Fruit fly (Drosophila melanogaster) whole organism, embryonic: Measurements from ENCODE around the gene CG13850.
A peak's percentile ranks its signal among the peaks of the same experiment; 100 is the strongest.

ENCODE experiments used
- Bteb2 ChIP-seq: fragments of 200-800 bp; sonication (Bioruptor generic); optimal IDR thresholded peaks from 2 replicates; lab custom pipeline; 2016; ENCODE audit warnings: missing biosample characterization, missing genetic modification characterization
- CG10959 ChIP-seq: fragments of 200-800 bp; sonication (Bioruptor generic); IDR thresholded peaks from 2 replicates; pipeline ENCODE4 v1.3.6; 2022; ENCODE audit warnings: missing biosample characterization, missing genetic modification characterization
- CG11093 ChIP-seq: fragments of 200-800 bp; sonication (Bioruptor generic); IDR thresholded peaks from 3 replicates; pipeline ENCODE4 v1.3.6; 2022; ENCODE audit warnings: missing biosample characterization, missing genetic modification characterization
- CG11456 ChIP-seq: fragments of 200-800 bp; sonication (Bioruptor generic); IDR thresholded peaks from 3 replicates; pipeline ENCODE4 v1.3.6; 2022; ENCODE audit warnings: missing biosample characterization, missing genetic modification characterization
- CG13775 ChIP-seq: fragments of 200-800 bp; sonication (Bioruptor generic); optimal IDR thresholded peaks from 3 replicates; lab custom pipeline; 2017; ENCODE audit warnings: missing biosample characterization, mild to moderate bottlenecking, missing genetic modification characterization
- CG14667 ChIP-seq: fragments of 200-800 bp; sonication (Bioruptor generic); IDR thresholded peaks from 2 replicates; pipeline ENCODE4 v1.3.6; 2022; ENCODE audit warnings: missing biosample characterization, missing genetic modification characterization
- CG1529 ChIP-seq: fragments of 200-800 bp; sonication (Bioruptor generic); optimal IDR thresholded peaks from 3 replicates; lab custom pipeline; 2018; ENCODE audit warnings: missing biosample characterization, missing genetic modification characterization
- CG15696 ChIP-seq: fragments of 200-800 bp; sonication (Bioruptor generic); optimal IDR thresholded peaks from 2 replicates; lab custom pipeline; 2019; ENCODE audit warnings: missing biosample characterization, mild to moderate bottlenecking, missing genetic modification characterization, moderate library complexity
- CG17328 ChIP-seq: fragments of 200-800 bp; sonication (Bioruptor generic); IDR thresholded peaks from 2 replicates; pipeline ENCODE4 v1.3.6; 2022; ENCODE audit warnings: missing biosample characterization, missing genetic modification characterization
- CG18011 ChIP-seq: fragments of 200-800 bp; sonication (Bioruptor generic); optimal IDR thresholded peaks from 2 replicates; lab custom pipeline; 2017; ENCODE audit warnings: missing biosample characterization, missing genetic modification characterization, mild to moderate bottlenecking, moderate library complexity, missing genotype
- CG18764 ChIP-seq: fragments of 200-800 bp; sonication (Bioruptor generic); optimal IDR thresholded peaks from 3 replicates; lab custom pipeline; 2016; ENCODE audit warnings: missing biosample characterization, missing genetic modification characterization
- CG2120 ChIP-seq: fragments of 200-800 bp; sonication (Bioruptor generic); optimal IDR thresholded peaks from 3 replicates; lab custom pipeline; 2016; ENCODE audit warnings: missing biosample characterization, missing genetic modification characterization
- CG2678 ChIP-seq: fragments of 200-800 bp; sonication (Bioruptor generic); optimal IDR thresholded peaks from 3 replicates; lab custom pipeline; 2019; ENCODE audit warnings: missing biosample characterization, mild to moderate bottlenecking, missing genetic modification characterization, moderate library complexity
- CG2712 ChIP-seq: fragments of 200-800 bp; optimal IDR thresholded peaks from 3 replicates; lab custom pipeline; 2019; ENCODE audit warnings: missing biosample characterization, mild to moderate bottlenecking, missing genetic modification characterization, moderate library complexity
- CG2889 ChIP-seq: fragments of 200-800 bp; sonication (Bioruptor generic); IDR thresholded peaks from 3 replicates; pipeline ENCODE4 v1.3.6; 2022; ENCODE audit warnings: missing biosample characterization, missing genetic modification characterization
- CG31388 ChIP-seq: fragments of 200-800 bp; sonication (Bioruptor generic); optimal IDR thresholded peaks from 2 replicates; lab custom pipeline; 2016; ENCODE audit warnings: missing biosample characterization, missing genetic modification characterization
- CG3281 ChIP-seq: fragments of 200-800 bp; sonication (Bioruptor generic); optimal IDR thresholded peaks from 3 replicates; lab custom pipeline; 2017; ENCODE audit warnings: missing biosample characterization, mild to moderate bottlenecking, missing genetic modification characterization
- CG33213 ChIP-seq: fragments of 200-800 bp; sonication (Bioruptor generic); optimal IDR thresholded peaks from 3 replicates; lab custom pipeline; 2016; ENCODE audit warnings: missing biosample characterization, missing genetic modification characterization
- CG3407 ChIP-seq: fragments of 200-800 bp; sonication (Bioruptor generic); optimal IDR thresholded peaks from 2 replicates; lab custom pipeline; 2018; ENCODE audit warnings: missing biosample characterization, mild to moderate bottlenecking, missing genetic modification characterization
- CG6689 ChIP-seq: fragments of 200-800 bp; sonication (Bioruptor generic); IDR thresholded peaks from 2 replicates; pipeline ENCODE4 v1.3.6; 2022; ENCODE audit warnings: missing biosample characterization, missing genetic modification characterization
- CG6813 ChIP-seq: fragments of 200-800 bp; sonication (Bioruptor generic); optimal IDR thresholded peaks from 2 replicates; lab custom pipeline; 2017; ENCODE audit warnings: missing biosample characterization, missing genetic modification characterization, mild to moderate bottlenecking, moderate library complexity, missing genetic modification reagents
- CG7357 ChIP-seq: fragments of 200-800 bp; sonication (Bioruptor generic); IDR thresholded peaks from 3 replicates; pipeline ENCODE4 v1.3.6; 2022; ENCODE audit warnings: missing biosample characterization, missing genetic modification characterization
- CG8944 ChIP-seq: fragments of 200-800 bp; sonication (Bioruptor generic); optimal IDR thresholded peaks from 3 replicates; lab custom pipeline; 2016; ENCODE audit warnings: missing biosample characterization, missing genetic modification characterization
- CkIIα-i1 ChIP-seq: fragments of 200-800 bp; sonication (Bioruptor generic); IDR thresholded peaks from 2 replicates; pipeline ENCODE4 v1.3.6; 2022; ENCODE audit warnings: missing biosample characterization, missing genetic modification characterization
- Fer1 ChIP-seq: fragments of 200-800 bp; sonication (Bioruptor generic); optimal IDR thresholded peaks from 2 replicates; lab custom pipeline; 2017; ENCODE audit warnings: missing biosample characterization, mild to moderate bottlenecking, missing genetic modification characterization
- H2.0 ChIP-seq: fragments of 200-800 bp; sonication (Bioruptor generic); IDR thresholded peaks from 2 replicates; pipeline ENCODE4 v1.3.6; 2022; ENCODE audit warnings: missing biosample characterization, missing genetic modification characterization
- Lim3 ChIP-seq: fragments of 200-800 bp; sonication (Bioruptor generic); IDR thresholded peaks from 2 replicates; pipeline ENCODE4 v1.3.6; 2022; ENCODE audit warnings: missing biosample characterization, missing genetic modification characterization
- Meics ChIP-seq: fragments of 200-800 bp; sonication (Bioruptor generic); optimal IDR thresholded peaks from 2 replicates; lab custom pipeline; 2017; ENCODE audit warnings: missing biosample characterization, mild to moderate bottlenecking, missing genetic modification characterization
- Oaz ChIP-seq: fragments of 200-800 bp; sonication (Bioruptor generic); IDR thresholded peaks from 2 replicates; pipeline ENCODE4 v1.3.6; 2022; ENCODE audit warnings: missing biosample characterization, missing genetic modification characterization
- Opbp ChIP-seq: fragments of 200-800 bp; sonication (Bioruptor generic); IDR thresholded peaks from 3 replicates; pipeline ENCODE4 v1.3.6; 2022; ENCODE audit warnings: missing biosample characterization, missing genetic modification characterization; ENCODE audit not compliant: partially characterized antibody
- Sry-β ChIP-seq: fragments of 200-800 bp; sonication (Bioruptor generic); optimal IDR thresholded peaks from 2 replicates; lab custom pipeline; 2018; ENCODE audit warnings: missing biosample characterization, mild to moderate bottlenecking, missing genetic modification characterization, moderate library complexity
- Vsx1 ChIP-seq: fragments of 200-800 bp; sonication (Bioruptor generic); optimal IDR thresholded peaks from 2 replicates; lab custom pipeline; 2017; ENCODE audit warnings: missing biosample characterization, mild to moderate bottlenecking, missing genetic modification characterization, missing genetic modification reagents
- Xbp1 ChIP-seq: fragments of 200-800 bp; sonication (Bioruptor generic); optimal IDR thresholded peaks from 3 replicates; lab custom pipeline; 2016; ENCODE audit warnings: missing biosample characterization, mild to moderate bottlenecking, missing genetic modification characterization
- ab ChIP-seq: fragments of 200-800 bp; sonication (Bioruptor generic); optimal IDR thresholded peaks from 2 replicates; lab custom pipeline; 2016; ENCODE audit warnings: missing biosample characterization, missing genetic modification characterization
- aop ChIP-seq: fragments of 200-800 bp; sonication (Bioruptor generic); IDR thresholded peaks from 2 replicates; pipeline ENCODE4 v1.3.6; 2022; ENCODE audit warnings: missing biosample characterization, missing genetic modification characterization
- az2 ChIP-seq: fragments of 200-800 bp; sonication (Bioruptor generic); optimal IDR thresholded peaks from 3 replicates; lab custom pipeline; 2016; ENCODE audit warnings: missing biosample characterization, missing genetic modification characterization
- bcd ChIP-seq: fragments of 200-800 bp; sonication (Bioruptor generic); optimal IDR thresholded peaks from 2 replicates; lab custom pipeline; 2017; ENCODE audit warnings: missing biosample characterization, mild to moderate bottlenecking, missing genetic modification characterization
- bsh ChIP-seq, 2 experiments: fragments of 200-800 bp; sonication (Bioruptor generic); optimal IDR thresholded peaks; 2 replicates each; lab custom pipeline; 2017 to 2018; ENCODE audit warnings: mild to moderate bottlenecking in 2 of 2, missing biosample characterization in 2 of 2, missing genetic modification characterization in 2 of 2, moderate library complexity in 1 of 2
- esg ChIP-seq: fragments of 200-800 bp; sonication (Bioruptor generic); conservative IDR thresholded peaks from 2 replicates; pipeline ENCODE4 v1.3.6; 2022; ENCODE audit warnings: missing biosample characterization, missing genetic modification characterization
- gce ChIP-seq: fragments of 200-800 bp; sonication (Bioruptor generic); IDR thresholded peaks from 3 replicates; pipeline ENCODE4 v1.3.6; 2022; ENCODE audit warnings: missing biosample characterization, missing genetic modification characterization
- gcm ChIP-seq: fragments of 200-800 bp; sonication (Bioruptor generic); optimal IDR thresholded peaks from 2 replicates; lab custom pipeline; 2019; ENCODE audit warnings: missing biosample characterization, mild to moderate bottlenecking, missing genetic modification characterization, moderate library complexity
- grau ChIP-seq: fragments of 200-800 bp; optimal IDR thresholded peaks from 3 replicates; lab custom pipeline; 2019; ENCODE audit warnings: missing biosample characterization, mild to moderate bottlenecking, missing genetic modification characterization, moderate library complexity
- grn ChIP-seq: fragments of 200-800 bp; sonication (Bioruptor generic); optimal IDR thresholded peaks from 3 replicates; lab custom pipeline; 2017; ENCODE audit warnings: missing biosample characterization, missing genetic modification characterization
- gsb ChIP-seq: fragments of 200-800 bp; sonication (Bioruptor generic); IDR thresholded peaks from 2 replicates; pipeline ENCODE4 v1.3.6; 2022; ENCODE audit warnings: missing biosample characterization, missing genetic modification characterization
- ind ChIP-seq: fragments of 200-800 bp; sonication (Bioruptor generic); optimal IDR thresholded peaks from 3 replicates; lab custom pipeline; 2016; ENCODE audit warnings: missing biosample characterization, missing genetic modification characterization
- lab ChIP-seq: fragments of 200-800 bp; sonication (Bioruptor generic); optimal IDR thresholded peaks from 3 replicates; lab custom pipeline; 2017; ENCODE audit warnings: missing biosample characterization, missing genetic modification characterization, mild to moderate bottlenecking, moderate library complexity, missing genetic modification reagents
- luna ChIP-seq: fragments of 200-800 bp; sonication (Bioruptor generic); optimal IDR thresholded peaks from 2 replicates; lab custom pipeline; 2016; ENCODE audit warnings: missing biosample characterization, missing genetic modification characterization
- pho ChIP-seq: fragments of 200-800 bp; sonication (Bioruptor generic); optimal IDR thresholded peaks from 2 replicates; lab custom pipeline; 2016; ENCODE audit warnings: missing biosample characterization, missing genetic modification characterization
- scrt ChIP-seq: fragments of 200-800 bp; sonication (Bioruptor generic); optimal IDR thresholded peaks from 2 replicates; lab custom pipeline; 2018; ENCODE audit warnings: missing biosample characterization, mild to moderate bottlenecking, missing genetic modification characterization, moderate library complexity
- tx ChIP-seq: fragments of 200-800 bp; sonication (Bioruptor generic); optimal IDR thresholded peaks from 2 replicates; lab custom pipeline; 2016; ENCODE audit warnings: missing biosample characterization, missing genetic modification characterization
- unc-4 ChIP-seq: fragments of 200-800 bp; sonication (Bioruptor generic); IDR thresholded peaks from 2 replicates; pipeline ENCODE4 v1.3.6; 2022; ENCODE audit warnings: missing biosample characterization, missing genetic modification characterization; ENCODE audit not compliant: partially characterized antibody

CG13850 gene

DNA sequence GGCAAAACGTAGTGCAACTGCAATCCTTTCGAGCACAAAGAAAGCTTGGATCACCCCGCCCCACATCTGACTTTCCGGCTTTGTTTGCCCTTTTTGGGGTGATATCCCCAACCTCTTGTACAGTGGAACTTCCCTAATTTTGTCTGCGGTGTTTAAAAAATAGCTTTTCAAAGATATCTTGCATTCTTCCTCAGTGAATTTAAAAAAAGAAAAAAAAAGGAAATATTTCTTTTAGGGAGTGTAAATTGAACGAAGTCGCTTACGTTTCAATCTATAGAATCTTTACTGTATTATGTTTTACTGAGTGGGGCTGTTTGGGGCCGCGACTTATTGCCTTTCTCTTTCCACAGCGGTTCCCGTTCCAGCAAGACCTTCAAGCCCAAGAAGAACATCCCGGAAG, 10.9 kb upstream of the CG13850 start (continued):
- TF ChIP-seq CG2678 (tag; lab: Kevin White, UChicago) (peak; percentile 73), CG13775 (GFP tag; lab: Kevin White, UChicago) (peak; percentile 43), CG8944 (peak; percentile 46), gcm (peak; percentile 4), Lim3 (GFP tag; lab: Robert Waterston, UW) (no peak), Meics (peak; percentile 62), CkIIα-i1 (GFP tag; lab: Robert Waterston, UW) (no peak), scrt (GFP tag; lab: Kevin White, UChicago) (peak; percentile 28), CG17328 (GFP tag; lab: Robert Waterston, UW) (peak; percentile 57; the same call in 1 of the 2 replicates), grn (GFP tag; lab: Kevin White, UChicago) (no peak), CG14667 (GFP tag; lab: Robert Waterston, UW) (peak; percentile 63), ind (GFP tag; lab: Kevin White, UChicago) (peak; percentile 62), esg (GFP tag; lab: Robert Waterston, UW) (peak; percentile 67), CG3407 (no peak), lab (no peak), tx (GFP tag; lab: Kevin White, UChicago) (peak; percentile 52), gsb (peak; percentile 79), CG33213 (no peak), grau (tag; lab: Kevin White, UChicago) (peak; percentile 89), Xbp1 (peak; percentile 68), H2.0 (GFP tag; lab: Robert Waterston, UW) (peak; percentile 74), CG15696 (tag; lab: Kevin White, UChicago) (peak; percentile 5), Oaz (GFP tag; lab: Robert Waterston, UW) (peak; percentile 35; the same call in 1 of the 2 replicates), CG2889 (peak; percentile 45), Vsx1 (GFP tag; lab: Kevin White, UChicago) (no peak), CG2120 (GFP tag; lab: Kevin White, UChicago) (peak; percentile 81), CG3281 (peak; percentile 48), bcd (GFP tag; lab: Kevin White, UChicago) (peak; percentile 31), az2 (GFP tag; lab: Kevin White, UChicago) (peak; percentile 56), aop (GFP tag; lab: Robert Waterston, UW) (no peak), ab (GFP tag; lab: Kevin White, UChicago) (no peak), Fer1 (GFP tag; lab: Kevin White, UChicago) (peak; percentile 63), CG10959 (GFP tag; lab: Robert Waterston, UW) (peak; percentile 30; the same call in 1 of the 2 replicates), CG11456 (GFP tag; lab: Robert Waterston, UW) (peak; percentile 87), Sry-β (GFP tag; lab: Kevin White, UChicago) (no peak), CG18764 (GFP tag; lab: Kevin White, UChicago) (no peak), CG11093 (peak; percentile 53; the same call in 1 of the 3 replicates), CG7357 (0 out of 3 replicates have a peak, but pooled peaks have one; percentile 46), bsh (GFP tag; optimal IDR thresholded peaks at IDR 0.05; lab: Kevin White, UChicago) (peak in 1 of 2 experiments; percentile 63), gce (GFP tag; lab: Robert Waterston, UW) (peak; percentile 73; the same call in 2 of the 3 replicates), CG31388 (GFP tag; lab: Kevin White, UChicago) (no peak), luna (GFP tag; lab: Kevin White, UChicago) (peak; percentile 37), Opbp (GFP tag; lab: Robert Waterston, UW) (no peak), pho (peak; percentile 62), CG1529 (peak; percentile 3), CG6689 (GFP tag; lab: Robert Waterston, UW) (peak; percentile 71), unc-4 (GFP tag; lab: Robert Waterston, UW) (no peak), CG18011 (GFP tag; lab: Kevin White, UChicago) (no peak), Bteb2 (GFP tag; lab: Kevin White, UChicago) (peak; percentile 34), CG6813 (GFP tag; lab: Kevin White, UChicago) (peak; percentile 48), CG2712 (tag; lab: Kevin White, UChicago) (peak; percentile 69)
